Worm (Caenorhabditis elegans) whole organism, young adult: ENCODE measurements around the gene str-240.

Experiments
- F10E7.11 ChIP-seq: sonication (generic microtip); optimal IDR thresholded peaks from 2 replicates; lab custom pipeline; 2017; ENCODE audit warnings: mild to moderate bottlenecking, missing genetic modification characterization, moderate library complexity, missing compliant biosample characterization
- F39B2.1 ChIP-seq: fragments of 200-800 bp; sonication (Bioruptor generic); IDR thresholded peaks from 2 replicates; pipeline ENCODE4 v1.3.6; 2022; ENCODE audit warnings: missing genetic modification reagents, missing genetic modification characterization, missing compliant biosample characterization
- K11D2.4 ChIP-seq: fragments of 200-800 bp; sonication (Bioruptor generic); IDR thresholded peaks from 2 replicates; pipeline ENCODE4 v1.3.6; 2022; ENCODE audit warnings: missing genetic modification reagents, missing genetic modification characterization, missing compliant biosample characterization
- K12H6.12 ChIP-seq: fragments of 200-800 bp; sonication (Bioruptor generic); optimal IDR thresholded peaks from 2 replicates; lab custom pipeline; 2018; ENCODE audit warnings: mild to moderate bottlenecking, missing genetic modification characterization, missing compliant biosample characterization
- Y53G8AR.9 ChIP-seq: fragments of 200-800 bp; sonication (Bioruptor generic); conservative IDR thresholded peaks from 2 replicates; pipeline ENCODE4 v1.3.6; 2022; ENCODE audit warnings: missing genetic modification reagents, missing genetic modification characterization, missing compliant biosample characterization
- ZK185.1 ChIP-seq: sonication (generic microtip); optimal IDR thresholded peaks from 2 replicates; lab custom pipeline; 2016; ENCODE audit warnings: mild to moderate bottlenecking, missing genetic modification characterization, missing compliant biosample characterization; ENCODE audit not compliant: poor library complexity, severe bottlenecking
- aptf-2 ChIP-seq: fragments of 200-800 bp; sonication (Bioruptor generic); conservative IDR thresholded peaks from 2 replicates; pipeline ENCODE4 v1.3.6; 2022; ENCODE audit warnings: missing genetic modification reagents, missing genetic modification characterization, missing compliant biosample characterization
- atf-7 ChIP-seq: sonication (generic microtip); optimal IDR thresholded peaks from 2 replicates; lab custom pipeline; 2017; ENCODE audit warnings: mild to moderate bottlenecking, missing genetic modification characterization, missing compliant biosample characterization
- bed-1 ChIP-seq: fragments of 200-800 bp; sonication (Bioruptor generic); IDR thresholded peaks from 2 replicates; pipeline ENCODE4 v1.3.6; 2022; ENCODE audit warnings: missing genetic modification reagents, missing genetic modification characterization, missing compliant biosample characterization
- ceh-40 ChIP-seq: fragments of 200-800 bp; sonication (Bioruptor generic); IDR thresholded peaks from 2 replicates; pipeline ENCODE4 v1.3.6; 2022; ENCODE audit warnings: missing genetic modification characterization, missing compliant biosample characterization
- chd-7 ChIP-seq: sonication (generic microtip); optimal IDR thresholded peaks from 2 replicates; lab custom pipeline; 2016; ENCODE audit warnings: mild to moderate bottlenecking, missing genetic modification characterization, moderate library complexity, missing compliant biosample characterization
- dox-1 ChIP-seq: fragments of 200-800 bp; sonication (Bioruptor generic); IDR thresholded peaks from 2 replicates; pipeline ENCODE4 v1.3.6; 2022; ENCODE audit warnings: missing genetic modification reagents, missing genetic modification characterization, missing compliant biosample characterization
- ets-4 ChIP-seq: fragments of 200-800 bp; sonication (Bioruptor generic); optimal IDR thresholded peaks from 2 replicates; lab custom pipeline; 2018; ENCODE audit warnings: mild to moderate bottlenecking, missing genetic modification characterization, missing compliant biosample characterization
- gei-17 ChIP-seq: fragments of 200-800 bp; sonication (Bioruptor generic); optimal IDR thresholded peaks from 2 replicates; lab custom pipeline; 2018; ENCODE audit warnings: mild to moderate bottlenecking, missing genetic modification characterization, missing compliant biosample characterization
- hsf-1 ChIP-seq: fragments of 200-800 bp; sonication (Bioruptor generic); IDR thresholded peaks from 2 replicates; pipeline ENCODE4 v1.3.6; 2022; ENCODE audit warnings: missing genetic modification reagents, missing genetic modification characterization, missing compliant biosample characterization
- lag-1 ChIP-seq: fragments of 200-800 bp; sonication (Bioruptor generic); IDR thresholded peaks from 2 replicates; pipeline ENCODE4 v1.3.6; 2022; ENCODE audit warnings: missing genetic modification reagents, missing genetic modification characterization, missing compliant biosample characterization
- lin-35 ChIP-seq, 3 experiments: fragments of 150-350 bp in 2 of 3; sonication (generic microtip) in 1 of 3; optimal IDR thresholded peaks; 2 replicates each; lab custom pipeline; 2014 to 2018; ENCODE audit warnings: missing biosample characterization in 3 of 3, missing genetic modification characterization in 3 of 3, missing genetic modification reagents in 3 of 3
- lin-40 ChIP-seq: sonication (generic microtip); optimal IDR thresholded peaks from 2 replicates; lab custom pipeline; 2016; ENCODE audit warnings: missing genetic modification characterization, mild to moderate bottlenecking, missing compliant biosample characterization, missing genotype, missing genetic modification reagents
- lsy-27 ChIP-seq: sonication (generic microtip); optimal IDR thresholded peaks from 2 replicates; lab custom pipeline; 2017; ENCODE audit warnings: missing genetic modification characterization, mild to moderate bottlenecking, missing compliant biosample characterization, antibody characterized with exemption, missing genotype, borderline replicate concordance; ENCODE audit not compliant: insufficient read depth
- madf-8 ChIP-seq: fragments of 200-800 bp; sonication (Bioruptor generic); conservative IDR thresholded peaks from 2 replicates; pipeline ENCODE4 v1.3.6; 2022; ENCODE audit warnings: missing genetic modification reagents, missing genetic modification characterization, missing compliant biosample characterization
- mcd-1 ChIP-seq: fragments of 200-800 bp; sonication (Bioruptor generic); IDR thresholded peaks from 2 replicates; pipeline ENCODE4 v1.3.6; 2022; ENCODE audit warnings: missing genetic modification reagents, missing genetic modification characterization, missing compliant biosample characterization
- mel-28 ChIP-seq: sonication (generic microtip); optimal IDR thresholded peaks from 2 replicates; lab custom pipeline; 2016; ENCODE audit warnings: borderline replicate concordance, mild to moderate bottlenecking, missing genetic modification characterization, missing compliant biosample characterization
- mes-4 ChIP-seq: sonication (generic microtip); optimal IDR thresholded peaks from 2 replicates; lab custom pipeline; 2016; ENCODE audit warnings: missing genotype, missing genetic modification characterization, missing compliant biosample characterization
- mxl-1 ChIP-seq: sonication (generic microtip); optimal IDR thresholded peaks from 2 replicates; lab custom pipeline; 2016; ENCODE audit warnings: missing genetic modification characterization, missing compliant biosample characterization
- nfya-2 ChIP-seq: fragments of 200-800 bp; sonication (Bioruptor generic); IDR thresholded peaks from 2 replicates; pipeline ENCODE4 v1.3.6; 2022; ENCODE audit warnings: missing genetic modification reagents, missing genetic modification characterization, missing compliant biosample characterization
- nhr-179 ChIP-seq: sonication (generic microtip); optimal IDR thresholded peaks from 2 replicates; lab custom pipeline; 2016; ENCODE audit warnings: mild to moderate bottlenecking, missing genetic modification characterization, missing compliant biosample characterization
- rcor-1 ChIP-seq: fragments of 200-800 bp; sonication (Bioruptor generic); IDR thresholded peaks from 2 replicates; pipeline ENCODE4 v1.3.6; 2022; ENCODE audit warnings: missing genetic modification reagents, missing genetic modification characterization, missing compliant biosample characterization
- rec-8 ChIP-seq, 2 experiments: sonication (generic microtip); optimal IDR thresholded peaks; 2 replicates each; lab custom pipeline; 2016; ENCODE audit warnings: mild to moderate bottlenecking in 2 of 2, missing genetic modification characterization in 2 of 2, missing genetic modification reagents in 2 of 2, missing genotype in 2 of 2, missing biosample characterization in 1 of 2, missing compliant biosample characterization in 1 of 2, moderate library complexity in 1 of 2
- snpc-1.3 ChIP-seq: sonication (generic microtip); optimal IDR thresholded peaks from 2 replicates; lab custom pipeline; 2017; ENCODE audit warnings: missing genetic modification characterization, mild to moderate bottlenecking, missing compliant biosample characterization, antibody characterized with exemption, moderate library complexity, missing genotype, missing genetic modification reagents; ENCODE audit not compliant: insufficient read depth
- snpc-4 ChIP-seq, 5 experiments: fragments of 150-350 bp in 1 of 5; sonication (generic microtip) in 4 of 5; optimal IDR thresholded peaks; 2 replicates each; lab custom pipeline; 2014 to 2018; ENCODE audit warnings: missing genetic modification characterization in 5 of 5, missing biosample characterization in 3 of 5, antibody characterized with exemption in 2 of 5, mild to moderate bottlenecking in 2 of 5, missing compliant biosample characterization in 2 of 5, missing genotype in 2 of 5, moderate library complexity in 2 of 5, missing genetic modification reagents in 1 of 5
- tlf-1 ChIP-seq: fragments of 200-800 bp; sonication (Bioruptor generic); optimal IDR thresholded peaks from 2 replicates; lab custom pipeline; 2018; ENCODE audit warnings: mild to moderate bottlenecking, missing genetic modification characterization, missing compliant biosample characterization
- ztf-25 ChIP-seq: fragments of 200-800 bp; sonication (Bioruptor generic); IDR thresholded peaks from 2 replicates; pipeline ENCODE4 v1.3.6; 2022; ENCODE audit warnings: missing genetic modification reagents, missing genetic modification characterization, missing compliant biosample characterization
- ztf-3 ChIP-seq: fragments of 200-800 bp; sonication (Bioruptor generic); optimal IDR thresholded peaks from 2 replicates; lab custom pipeline; 2018; ENCODE audit warnings: mild to moderate bottlenecking, missing genetic modification characterization, missing compliant biosample characterization

Gene str-240

DNA sequence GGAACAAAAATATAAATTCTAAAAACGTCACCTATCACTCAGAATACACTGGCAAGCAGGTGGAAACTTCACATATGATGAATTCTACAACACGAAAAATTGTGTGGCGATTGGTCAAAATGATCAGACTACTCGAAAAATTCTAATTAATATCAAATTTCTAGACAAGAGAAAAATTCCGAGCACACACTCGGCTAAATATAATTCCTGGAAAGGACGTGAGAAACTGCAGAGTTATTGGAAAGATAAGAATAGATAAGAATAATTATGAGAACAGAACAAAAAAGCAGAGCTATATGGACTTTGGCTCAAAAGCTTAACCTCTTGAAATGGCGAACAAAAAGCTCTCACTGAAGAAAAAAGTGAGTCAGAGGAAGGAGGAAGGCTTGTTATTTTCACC lies 34.5 kb downstream of the str-240 start:
- no peak for TF ChIP-seq mel-28
- TF ChIP-seq tlf-1: no peak
- no peak for TF ChIP-seq nfya-2 (GFP tag; lab: Robert Waterston, UW)

DNA sequence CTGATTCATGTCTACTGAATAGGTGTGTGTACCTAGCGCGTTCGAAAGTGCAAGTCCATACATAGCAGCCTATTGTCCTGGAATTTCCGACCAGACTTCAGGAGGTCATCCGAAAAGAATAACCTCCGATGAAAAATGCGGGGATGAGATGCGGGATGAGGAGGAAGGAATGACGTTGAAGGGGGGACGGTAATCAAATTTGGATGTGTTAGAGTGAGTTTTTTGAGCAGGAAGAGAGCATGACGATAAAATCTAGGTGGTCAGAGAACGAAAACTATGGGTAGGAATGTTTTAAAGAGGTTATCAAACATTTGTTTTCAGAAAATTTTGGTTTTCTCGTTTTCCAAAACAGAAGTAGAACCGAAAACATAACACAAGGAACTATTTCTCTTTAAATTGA lies 35.7 kb downstream of the str-240 start:
- TF ChIP-seq K11D2.4 (GFP tag; lab: Robert Waterston, UW) (no peak), atf-7 (tag; lab: Kevin White, UChicago) (no peak), mes-4 (tag; lab: Kevin White, UChicago) (no peak), rec-8 (tag; optimal IDR thresholded peaks at IDR 0.05; lab: Kevin White, UChicago) (no peak), chd-7 (no peak), ZK185.1 (tag; lab: Kevin White, UChicago) (no peak), mxl-1 (tag; lab: Kevin White, UChicago) (no peak), ztf-25 (GFP tag; lab: Robert Waterston, UW) (no peak), mcd-1 (GFP tag; lab: Robert Waterston, UW) (no peak), F10E7.11 (no peak), F39B2.1 (GFP tag; lab: Robert Waterston, UW) (no peak), rcor-1 (GFP tag; lab: Robert Waterston, UW) (no peak), ztf-3 (GFP tag; lab: Kevin White, UChicago) (no peak), Y53G8AR.9 (no peak), dox-1 (no peak), lin-35 (GFP tag; optimal IDR thresholded peaks at IDR 0.05; lab: Kevin White, UChicago) (no peak), gei-17 (GFP tag; lab: Kevin White, UChicago) (no peak)

DNA sequence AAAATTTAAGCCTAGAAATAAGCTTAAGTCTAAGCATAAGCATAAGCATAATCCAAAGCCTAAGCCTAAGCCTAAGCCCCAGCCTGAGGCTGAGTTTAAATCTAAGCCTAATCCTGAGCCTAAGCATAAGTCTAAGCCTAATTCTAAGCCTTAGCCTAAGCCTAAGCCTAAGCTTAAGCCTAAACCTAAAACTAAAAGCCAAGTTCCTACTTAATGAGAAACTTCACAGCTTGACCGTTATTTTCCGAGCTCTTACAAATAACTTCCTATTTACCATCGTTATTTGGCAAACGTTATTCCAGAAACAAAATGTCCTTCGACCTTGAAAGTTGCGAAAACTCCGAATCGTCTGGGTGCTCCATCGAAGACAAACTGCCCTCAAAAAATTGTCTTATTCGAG lies 40.0 kb downstream of the str-240 start, which contains the start of gene C38C3.4:
TSS of gene C38C3.4 (plus strand) at position 301 of the 400 bp plus-strand sequence.
- TF ChIP-seq nhr-179 (no peak), ets-4 (no peak), madf-8 (no peak), rcor-1 (GFP tag; lab: Robert Waterston, UW) (no peak), snpc-1.3 (tag; lab: Kevin White, UChicago) (no peak), lin-40 (tag; lab: Kevin White, UChicago) (no peak), ceh-40 (no peak), hsf-1 (GFP tag; lab: Robert Waterston, UW) (no peak), lag-1 (GFP tag; lab: Robert Waterston, UW) (no peak), lsy-27 (no peak), aptf-2 (GFP tag; lab: Robert Waterston, UW) (no peak)

DNA sequence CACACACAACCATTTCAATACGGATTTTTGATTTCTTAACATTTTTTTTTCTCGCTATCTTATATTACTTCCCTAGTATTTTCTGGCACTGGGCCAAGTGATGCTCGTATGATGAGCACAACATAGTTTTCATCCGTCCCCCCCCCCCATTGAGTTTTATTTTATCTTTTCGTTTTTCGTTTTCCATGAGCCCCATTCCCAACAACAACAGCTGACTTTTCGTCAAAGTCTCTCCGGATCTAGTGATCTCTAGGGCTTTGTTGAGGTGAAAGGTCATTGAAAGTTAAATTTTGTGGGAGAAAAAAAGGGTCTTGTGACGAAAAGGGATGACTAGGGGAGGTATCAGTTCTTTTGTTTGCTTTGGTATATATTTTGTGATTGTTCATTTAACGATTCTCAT lies 40.9 kb downstream of the str-240 start:
- TF ChIP-seq snpc-4 (GFP tag; optimal IDR thresholded peaks at IDR 0.05; lab: Kevin White, UChicago) (no peak), snpc-4 (tag; optimal IDR thresholded peaks at IDR 0.05; lab: Kevin White, UChicago) (no peak), bed-1 (GFP tag; lab: Robert Waterston, UW) (no peak), K12H6.12 (tag; lab: Kevin White, UChicago) (peak; percentile 37), rcor-1 (GFP tag; lab: Robert Waterston, UW) (no peak)
